Worm (Caenorhabditis elegans): Measurements from ENCODE around the gene T05G5.5.

Gene T05G5.5

DNA sequence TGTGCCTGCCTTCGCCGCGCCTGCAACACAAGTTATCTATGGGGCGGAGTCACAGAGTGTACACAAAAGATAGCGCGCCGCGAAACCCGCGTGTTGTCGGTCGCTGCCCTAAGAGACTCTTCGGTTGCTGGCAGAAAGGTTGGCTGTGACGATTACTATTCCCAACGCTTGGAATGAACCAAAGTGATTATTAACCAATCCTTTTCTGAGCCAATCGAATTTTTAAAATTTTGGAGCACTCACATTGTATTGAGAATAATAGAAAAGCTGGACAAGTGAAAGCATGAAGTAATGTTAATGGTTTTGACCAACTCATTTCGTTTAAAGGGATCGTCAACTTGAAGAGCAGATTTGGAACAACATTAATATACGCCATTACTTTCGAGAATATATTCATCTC, 34.0 kb downstream of the T05G5.5 start (continued):
- TF ChIP-seq lsy-27 (tag; optimal IDR thresholded peaks at IDR 0.05; ENCODE audit: borderline replicate concordance, insufficient read depth): peak; percentile 17
- no peak for TF ChIP-seq lir-1 (GFP tag; conservative IDR thresholded peaks at IDR 0.05)
- TF ChIP-seq ama-1 (optimal IDR thresholded peaks at IDR 0.05): peak; percentile 95
- no peak for TF ChIP-seq ama-1 (GFP tag; optimal IDR thresholded peaks at IDR 0.05)
- TF ChIP-seq madf-6 (GFP tag; IDR thresholded peaks at IDR 0.05): peak; percentile 92
- no peak for TF ChIP-seq unc-130 (GFP tag; optimal IDR thresholded peaks at IDR 0.05)
- TF ChIP-seq attf-5 (GFP tag; optimal IDR thresholded peaks at IDR 0.05): no peak
- TF ChIP-seq mel-28 (tag; optimal IDR thresholded peaks at IDR 0.05; ENCODE audit: borderline replicate concordance): no peak
- TF ChIP-seq mes-4 (tag; optimal IDR thresholded peaks at IDR 0.05): no peak
- TF ChIP-seq him-1 (tag; optimal IDR thresholded peaks at IDR 0.05): peak; percentile 97
- TF ChIP-seq snpc-4 (GFP tag; optimal IDR thresholded peaks at IDR 0.05): peak; percentile 98
- TF ChIP-seq snpc-4 (tag; optimal IDR thresholded peaks at IDR 0.05): peak; percentile 98 to 100 (median 99)
- peak; percentile 98 for TF ChIP-seq hmg-1.2 (GFP tag; IDR thresholded peaks at IDR 0.05)
- TF ChIP-seq nfyb-1 (GFP tag; IDR thresholded peaks at IDR 0.05): no peak; the same call in 1 of the 2 replicates
- TF ChIP-seq egl-44 (GFP tag; IDR thresholded peaks at IDR 0.05): no peak
- TF ChIP-seq ceh-91 (GFP tag; IDR thresholded peaks at IDR 0.05): no peak
- peak in 1 of 2 experiments; percentile 41 for TF ChIP-seq rec-8 (tag; optimal IDR thresholded peaks at IDR 0.05)
- no peak for TF ChIP-seq T07F8.4 (tag; optimal IDR thresholded peaks at IDR 0.05)
- TF ChIP-seq hmg-20 (GFP tag; IDR thresholded peaks at IDR 0.05): no peak
- peak; percentile 64 for TF ChIP-seq F33H1.4 (GFP tag; IDR thresholded peaks at IDR 0.05)
- no peak for TF ChIP-seq ets-4 (GFP tag; optimal IDR thresholded peaks at IDR 0.05)
- TF ChIP-seq ceh-100 (GFP tag; IDR thresholded peaks at IDR 0.05): no peak

DNA sequence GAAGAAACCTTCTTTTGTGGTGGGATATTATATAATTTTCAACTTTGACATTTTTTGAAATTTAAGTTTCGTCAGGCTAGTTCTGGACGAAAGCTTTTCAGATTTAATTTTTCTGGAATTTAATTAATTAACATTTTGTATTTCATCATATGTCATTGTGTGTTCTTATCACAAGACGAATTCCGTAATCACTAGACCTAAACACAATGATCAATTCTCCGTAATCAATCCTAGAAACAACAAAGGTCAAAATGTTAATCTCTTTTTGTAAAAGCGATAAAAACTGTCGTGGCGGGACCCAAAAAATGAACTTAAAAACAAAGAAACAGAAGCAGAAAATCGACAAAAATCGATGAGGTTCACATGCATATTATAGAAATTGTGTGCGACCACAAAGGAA, 36.5 kb downstream of the T05G5.5 start:
- TF ChIP-seq cebp-2 (GFP tag; IDR thresholded peaks at IDR 0.05): no peak
- TF ChIP-seq ztf-18 (tag; optimal IDR thresholded peaks at IDR 0.05): no peak
- TF ChIP-seq aptf-3 (GFP tag; IDR thresholded peaks at IDR 0.05): no peak

DNA sequence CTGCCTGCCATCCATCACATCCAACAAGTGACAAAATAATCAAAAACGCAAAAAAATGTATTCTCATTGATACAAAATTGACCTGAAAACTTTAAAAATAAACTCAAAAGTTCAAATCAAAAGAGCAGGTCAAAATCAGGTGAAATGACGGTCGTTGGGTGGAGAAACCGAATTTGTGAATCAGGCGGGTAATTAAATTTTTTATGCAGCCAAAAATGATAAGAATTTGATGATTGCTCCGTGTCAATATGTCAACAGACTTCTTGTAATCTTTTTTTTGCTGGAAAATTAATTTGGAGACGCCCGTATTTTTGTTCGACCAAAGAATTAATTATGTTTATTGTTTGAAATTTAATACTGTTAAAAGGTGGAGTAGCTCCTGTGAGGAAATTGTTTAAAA, 37.4 kb downstream of the T05G5.5 start, which contains the start of gene ncx-6:
Gene ncx-6 (minus strand): TSS at position 88 of the 400 bp plus-strand sequence.
- TF ChIP-seq bed-2 (GFP tag; IDR thresholded peaks at IDR 0.05): no peak
- no peak for TF ChIP-seq nhr-27 (tag; optimal IDR thresholded peaks at IDR 0.05)
- TF ChIP-seq ceh-79 (tag; optimal IDR thresholded peaks at IDR 0.05): no peak
- TF ChIP-seq Y56A3A.18 (GFP tag; IDR thresholded peaks at IDR 0.05): no peak
- TF ChIP-seq cebp-1 (GFP tag; IDR thresholded peaks at IDR 0.05): no peak
- no peak for TF ChIP-seq cebp-1 (tag; optimal IDR thresholded peaks at IDR 0.05)
- no peak for TF ChIP-seq lag-1 (GFP tag; IDR thresholded peaks at IDR 0.05)
- no peak for TF ChIP-seq snpc-4 (GFP tag; optimal IDR thresholded peaks at IDR 0.05)
- TF ChIP-seq snpc-4 (tag; optimal IDR thresholded peaks at IDR 0.05): peak in 1 of 4 experiments; percentile 16
- no peak for TF ChIP-seq ceh-58 (GFP tag; IDR thresholded peaks at IDR 0.05)
- no peak for TF ChIP-seq snpc-1.3 (tag; optimal IDR thresholded peaks at IDR 0.05; ENCODE audit: insufficient read depth)
- no peak for TF ChIP-seq unc-130 (GFP tag; optimal IDR thresholded peaks at IDR 0.05)
- TF ChIP-seq rcor-1 (GFP tag; IDR thresholded peaks at IDR 0.05): no peak
- TF ChIP-seq F33H1.4 (GFP tag; IDR thresholded peaks at IDR 0.05): no peak
- TF ChIP-seq ztf-3 (GFP tag; optimal IDR thresholded peaks at IDR 0.05): no peak
- peak; percentile 53 for TF ChIP-seq nhr-80 (tag; optimal IDR thresholded peaks at IDR 0.05)
- no peak for TF ChIP-seq F22D6.2 (tag; optimal IDR thresholded peaks at IDR 0.05)
